Worm (Caenorhabditis elegans) whole organism, young adult: ENCODE measurements around the gene parn-2.

ENCODE experiments used
- C17E4.6 ChIP-seq: fragments of 200-800 bp; sonication (Bioruptor generic); IDR thresholded peaks from 2 replicates; pipeline ENCODE4 v1.3.6; 2022; ENCODE audit warnings: missing genetic modification reagents, missing genetic modification characterization, missing compliant biosample characterization
- T26A5.8 ChIP-seq: sonication (generic microtip); optimal IDR thresholded peaks from 2 replicates; lab custom pipeline; 2016; ENCODE audit warnings: missing genetic modification characterization, missing compliant biosample characterization
- ama-1 ChIP-seq, 3 experiments: fragments of 150-350 bp in 1 of 3; sonication (generic microtip) in 2 of 3; optimal IDR thresholded peaks; 2 replicates each; lab custom pipeline; 2014 to 2018; ENCODE audit warnings: missing biosample characterization in 2 of 3, missing genetic modification characterization in 2 of 3, missing genetic modification reagents in 2 of 3
- aptf-2 ChIP-seq: fragments of 200-800 bp; sonication (Bioruptor generic); conservative IDR thresholded peaks from 2 replicates; pipeline ENCODE4 v1.3.6; 2022; ENCODE audit warnings: missing genetic modification reagents, missing genetic modification characterization, missing compliant biosample characterization
- attf-3 ChIP-seq: fragments of 200-800 bp; sonication (Bioruptor generic); conservative IDR thresholded peaks from 2 replicates; pipeline ENCODE4 v1.3.6; 2022; ENCODE audit warnings: missing genetic modification reagents, missing genetic modification characterization, missing compliant biosample characterization
- ceh-58 ChIP-seq: fragments of 200-800 bp; sonication (Bioruptor generic); IDR thresholded peaks from 2 replicates; pipeline ENCODE4 v1.3.6; 2022; ENCODE audit warnings: missing genetic modification characterization, missing compliant biosample characterization
- chd-7 ChIP-seq: sonication (generic microtip); optimal IDR thresholded peaks from 2 replicates; lab custom pipeline; 2016; ENCODE audit warnings: mild to moderate bottlenecking, missing genetic modification characterization, moderate library complexity, missing compliant biosample characterization
- ets-4 ChIP-seq: fragments of 200-800 bp; sonication (Bioruptor generic); optimal IDR thresholded peaks from 2 replicates; lab custom pipeline; 2018; ENCODE audit warnings: mild to moderate bottlenecking, missing genetic modification characterization, missing compliant biosample characterization
- lsy-27 ChIP-seq: sonication (generic microtip); optimal IDR thresholded peaks from 2 replicates; lab custom pipeline; 2017; ENCODE audit warnings: missing genetic modification characterization, mild to moderate bottlenecking, missing compliant biosample characterization, antibody characterized with exemption, missing genotype, borderline replicate concordance; ENCODE audit not compliant: insufficient read depth
- madf-8 ChIP-seq: fragments of 200-800 bp; sonication (Bioruptor generic); conservative IDR thresholded peaks from 2 replicates; pipeline ENCODE4 v1.3.6; 2022; ENCODE audit warnings: missing genetic modification reagents, missing genetic modification characterization, missing compliant biosample characterization
- nfya-1 ChIP-seq: sonication (generic microtip); optimal IDR thresholded peaks from 2 replicates; lab custom pipeline; 2017; ENCODE audit warnings: antibody characterized with exemption, missing compliant biosample characterization, missing genetic modification characterization, borderline replicate concordance; ENCODE audit not compliant: insufficient read depth
- nhr-90 ChIP-seq: sonication (generic microtip); optimal IDR thresholded peaks from 2 replicates; lab custom pipeline; 2016; ENCODE audit warnings: missing genotype, mild to moderate bottlenecking, missing genetic modification characterization, missing compliant biosample characterization
- snpc-4 ChIP-seq, 5 experiments: fragments of 150-350 bp in 1 of 5; sonication (generic microtip) in 4 of 5; optimal IDR thresholded peaks; 2 replicates each; lab custom pipeline; 2014 to 2018; ENCODE audit warnings: missing genetic modification characterization in 5 of 5, missing biosample characterization in 3 of 5, antibody characterized with exemption in 2 of 5, mild to moderate bottlenecking in 2 of 5, missing compliant biosample characterization in 2 of 5, missing genotype in 2 of 5, moderate library complexity in 2 of 5, missing genetic modification reagents in 1 of 5
- unc-62 ChIP-seq: fragments of 150-350 bp; optimal IDR thresholded peaks from 2 replicates; lab custom pipeline; 2014; ENCODE audit warnings: missing biosample characterization, missing genetic modification reagents, missing genetic modification characterization

- TF ChIP-seq ama-1 (optimal IDR thresholded peaks at IDR 0.05; lab: Kevin White, UChicago) (no peak), ama-1 (GFP tag; optimal IDR thresholded peaks at IDR 0.05; lab: Kevin White, UChicago) (no peak), lsy-27 (tag; lab: Kevin White, UChicago) (no peak), nfya-1 (tag; lab: Kevin White, UChicago) (no peak), aptf-2 (GFP tag; lab: Robert Waterston, UW) (no peak), unc-62 (GFP tag; lab: Kevin White, UChicago) (no peak), ceh-58 (GFP tag; lab: Robert Waterston, UW) (no peak), snpc-4 (GFP tag; optimal IDR thresholded peaks at IDR 0.05; lab: Kevin White, UChicago) (no peak), snpc-4 (tag; optimal IDR thresholded peaks at IDR 0.05; lab: Kevin White, UChicago) (no peak), C17E4.6 (no peak), chd-7 (tag; lab: Kevin White, UChicago) (no peak), nhr-90 (tag; lab: Kevin White, UChicago) (no peak), T26A5.8 (no peak), ets-4 (GFP tag; lab: Kevin White, UChicago) (no peak), attf-3 (no peak), madf-8 (no peak)
Observed at ce11 chrII:12266797-12267196, 10.4 kb upstream of the parn-2 start.
